Worm (Caenorhabditis elegans) whole organism, late embryonic: ENCODE data around the gene H35B03.1.

Experiments used
- C08G9.2 ChIP-seq: sonication (generic microtip); optimal IDR thresholded peaks from 2 replicates; lab custom pipeline; 2016; ENCODE audit warnings: mild to moderate bottlenecking, missing genetic modification characterization, moderate library complexity, missing compliant biosample characterization
- C38D4.7 ChIP-seq: fragments of 200-800 bp; sonication (Bioruptor generic); optimal IDR thresholded peaks from 2 replicates; lab custom pipeline; 2018; ENCODE audit warnings: mild to moderate bottlenecking, missing genetic modification characterization, moderate library complexity, missing compliant biosample characterization
- K02D7.2 ChIP-seq: sonication (generic microtip); optimal IDR thresholded peaks from 2 replicates; lab custom pipeline; 2017; ENCODE audit warnings: mild to moderate bottlenecking, missing genetic modification characterization, missing compliant biosample characterization
- Y22D7AL.16 ChIP-seq: sonication (generic microtip); optimal IDR thresholded peaks from 2 replicates; lab custom pipeline; 2016; ENCODE audit warnings: missing genetic modification characterization, missing compliant biosample characterization
- ahr-1 ChIP-seq: sonication (generic microtip); optimal IDR thresholded peaks from 2 replicates; lab custom pipeline; 2016; ENCODE audit warnings: missing genetic modification characterization, missing compliant biosample characterization
- ama-1 ChIP-seq: fragments of 150-350 bp; optimal IDR thresholded peaks from 2 replicates; lab custom pipeline; 2014
- ceh-14 ChIP-seq: sonication (generic microtip); optimal IDR thresholded peaks from 2 replicates; lab custom pipeline; 2016; ENCODE audit warnings: missing genotype, missing genetic modification characterization, missing compliant biosample characterization
- ceh-31 ChIP-seq: sonication (generic microtip); optimal IDR thresholded peaks from 2 replicates; lab custom pipeline; 2016; ENCODE audit warnings: missing genetic modification characterization, missing compliant biosample characterization
- ceh-34 ChIP-seq: sonication (generic microtip); optimal IDR thresholded peaks from 2 replicates; lab custom pipeline; 2016; ENCODE audit warnings: mild to moderate bottlenecking, missing genetic modification characterization, missing compliant biosample characterization
- ceh-45 ChIP-seq: fragments of 200-800 bp; sonication (Bioruptor generic); IDR thresholded peaks from 2 replicates; pipeline ENCODE4 v1.3.6; 2022; ENCODE audit warnings: missing genetic modification reagents, missing genetic modification characterization, missing compliant biosample characterization
- ceh-48 ChIP-seq: sonication (generic microtip); optimal IDR thresholded peaks from 2 replicates; lab custom pipeline; 2016; ENCODE audit warnings: missing genetic modification characterization, inconsistent platforms, missing compliant biosample characterization
- ceh-6 ChIP-seq: fragments of 200-800 bp; sonication (Bioruptor generic); optimal IDR thresholded peaks from 2 replicates; lab custom pipeline; 2018; ENCODE audit warnings: mild to moderate bottlenecking, missing genetic modification characterization, missing compliant biosample characterization
- ceh-9 ChIP-seq: sonication (generic microtip); optimal IDR thresholded peaks from 2 replicates; lab custom pipeline; 2016; ENCODE audit warnings: mild to moderate bottlenecking, missing genetic modification characterization, inconsistent platforms, missing compliant biosample characterization
- dmd-4 ChIP-seq: sonication (generic microtip); optimal IDR thresholded peaks from 2 replicates; lab custom pipeline; 2016; ENCODE audit warnings: borderline replicate concordance, missing genetic modification characterization, missing compliant biosample characterization
- elt-4 ChIP-seq: sonication (generic microtip); optimal IDR thresholded peaks from 2 replicates; lab custom pipeline; 2016; ENCODE audit warnings: missing genetic modification characterization, missing compliant biosample characterization
- eyg-1 ChIP-seq: sonication (generic microtip); optimal IDR thresholded peaks from 2 replicates; lab custom pipeline; 2016; ENCODE audit warnings: missing genotype, missing genetic modification characterization, missing compliant biosample characterization
- fkh-10 ChIP-seq: fragments of 150-350 bp; optimal IDR thresholded peaks from 2 replicates; lab custom pipeline; 2014; ENCODE audit warnings: missing biosample characterization, missing genetic modification reagents, missing genetic modification characterization
- fkh-6 ChIP-seq: sonication (generic microtip); optimal IDR thresholded peaks from 2 replicates; lab custom pipeline; 2016; ENCODE audit warnings: missing genetic modification characterization, missing compliant biosample characterization
- hlh-13 ChIP-seq: fragments of 200-800 bp; sonication (Bioruptor generic); optimal IDR thresholded peaks from 2 replicates; lab custom pipeline; 2018; ENCODE audit warnings: mild to moderate bottlenecking, missing genetic modification characterization, missing compliant biosample characterization
- madf-2 ChIP-seq: sonication (generic microtip); optimal IDR thresholded peaks from 2 replicates; lab custom pipeline; 2017; ENCODE audit warnings: missing genetic modification characterization, missing compliant biosample characterization
- nhr-11 ChIP-seq: fragments of 150-350 bp; optimal IDR thresholded peaks from 2 replicates; lab custom pipeline; 2014; ENCODE audit warnings: missing biosample characterization, missing genetic modification characterization
- nhr-232 ChIP-seq: sonication (generic microtip); optimal IDR thresholded peaks from 2 replicates; lab custom pipeline; 2016; ENCODE audit warnings: missing genetic modification characterization, missing compliant biosample characterization
- pag-3 ChIP-seq: sonication (generic microtip); optimal IDR thresholded peaks from 2 replicates; lab custom pipeline; 2016; ENCODE audit warnings: missing compliant biosample characterization, missing genetic modification characterization, borderline replicate concordance
- pax-1 ChIP-seq: fragments of 150-350 bp; optimal IDR thresholded peaks from 2 replicates; lab custom pipeline; 2014; ENCODE audit warnings: missing biosample characterization, missing genetic modification characterization
- pha-2 ChIP-seq: sonication (generic microtip); optimal IDR thresholded peaks from 2 replicates; lab custom pipeline; 2017; ENCODE audit warnings: mild to moderate bottlenecking, missing genetic modification characterization, missing compliant biosample characterization
- pqm-1 ChIP-seq: sonication (generic microtip); optimal IDR thresholded peaks from 2 replicates; lab custom pipeline; 2016; ENCODE audit warnings: missing genetic modification characterization, missing compliant biosample characterization
- pros-1 ChIP-seq: fragments of 150-350 bp; optimal IDR thresholded peaks from 2 replicates; lab custom pipeline; 2014; ENCODE audit warnings: missing biosample characterization, missing genetic modification reagents, missing genetic modification characterization
- sox-2 ChIP-seq: fragments of 200-800 bp; sonication (Bioruptor generic); IDR thresholded peaks from 2 replicates; pipeline ENCODE4 v1.3.6; 2022; ENCODE audit warnings: missing genetic modification reagents, missing genetic modification characterization, missing compliant biosample characterization
- sox-4 ChIP-seq: sonication (generic microtip); optimal IDR thresholded peaks from 2 replicates; lab custom pipeline; 2017; ENCODE audit warnings: mild to moderate bottlenecking, missing genetic modification characterization, inconsistent platforms, missing compliant biosample characterization
- syd-9 ChIP-seq: sonication (generic microtip); optimal IDR thresholded peaks from 2 replicates; lab custom pipeline; 2016; ENCODE audit warnings: mild to moderate bottlenecking, missing genetic modification characterization, moderate library complexity, missing compliant biosample characterization
- tbx-2 ChIP-seq: sonication (generic microtip); optimal IDR thresholded peaks from 2 replicates; lab custom pipeline; 2016; ENCODE audit warnings: missing genetic modification characterization, missing compliant biosample characterization
- tbx-7 ChIP-seq: sonication (generic microtip); optimal IDR thresholded peaks from 2 replicates; lab custom pipeline; 2016; ENCODE audit warnings: missing genotype, missing genetic modification characterization, missing compliant biosample characterization
- unc-3 ChIP-seq, 2 experiments: fragments of 200-800 bp in 1 of 2; sonication (Bioruptor generic) in 1 of 2; sonication (generic microtip) in 1 of 2; conservative IDR thresholded peaks in 1 of 2; optimal IDR thresholded peaks in 1 of 2; 2 replicates each; pipeline versions ENCODE4 v1.3.6 to Lab custom; 2016 to 2022; ENCODE audit warnings: missing compliant biosample characterization in 2 of 2, missing genetic modification characterization in 2 of 2, missing genetic modification reagents in 1 of 2
- unc-55 ChIP-seq: sonication (generic microtip); optimal IDR thresholded peaks from 2 replicates; lab custom pipeline; 2017; ENCODE audit warnings: missing biosample characterization, missing genetic modification reagents, missing genetic modification characterization
- unc-86 ChIP-seq: sonication (generic microtip); optimal IDR thresholded peaks from 2 replicates; lab custom pipeline; 2016; ENCODE audit warnings: missing genetic modification characterization, missing compliant biosample characterization

The H35B03.1 gene

ce11 chrIV:5690386-5691080 lies 34.9 kb upstream of the H35B03.1 start, which contains the start of gene C55C3.8:
Gene C55C3.8, plus strand, starts transcription at chrIV:5691030.
- TF ChIP-seq pha-2 (tag; lab: Kevin White, UChicago): no peak
- no peak for TF ChIP-seq pros-1 (tag; lab: Kevin White, UChicago)
- no peak for TF ChIP-seq nhr-232 (tag; lab: Kevin White, UChicago)
- TF ChIP-seq C38D4.7 (GFP tag; lab: Kevin White, UChicago): no peak
- TF ChIP-seq, all 69 proteins: peak for 0

- TF ChIP-seq unc-55 (GFP tag; lab: Kevin White, UChicago) (peak; percentile 3), pax-1 (tag; lab: Kevin White, UChicago) (no peak)
Measured at ce11 chrIV:5700372-5700771, 25.0 kb upstream of the H35B03.1 start.

- TF ChIP-seq ceh-45 (GFP tag; lab: Robert Waterston, UW) (no peak), nhr-232 (tag; lab: Kevin White, UChicago) (no peak), tbx-2 (tag; lab: Kevin White, UChicago) (no peak), eyg-1 (no peak), ama-1 (lab: Kevin White, UChicago) (no peak), K02D7.2 (tag; lab: Kevin White, UChicago) (no peak), ceh-6 (GFP tag; lab: Kevin White, UChicago) (no peak), unc-86 (tag; lab: Kevin White, UChicago) (no peak), syd-9 (tag; lab: Kevin White, UChicago) (no peak), pag-3 (tag; lab: Kevin White, UChicago) (no peak)
Measured at ce11 chrIV:5701646-5702045, 23.8 kb upstream of the H35B03.1 start.

- TF ChIP-seq pqm-1 (no peak), dmd-4 (tag; lab: Kevin White, UChicago) (no peak), unc-3 (GFP tag; conservative IDR thresholded peaks at IDR 0.05; lab: Robert Waterston, UW) (no peak), unc-3 (tag; optimal IDR thresholded peaks at IDR 0.05; lab: Kevin White, UChicago) (no peak), fkh-10 (GFP tag; lab: Kevin White, UChicago) (no peak), ceh-31 (tag; lab: Kevin White, UChicago) (no peak), ahr-1 (tag; lab: Kevin White, UChicago) (no peak)
Measured at ce11 chrIV:5703443-5703842, 22.0 kb upstream of the H35B03.1 start, which contains the start of the genes C55C3.73 and perm-5. Gene C55C3.73, minus strand, starts transcription at chrIV:5703451. Gene perm-5, minus strand, starts transcription at chrIV:5703468.

DNA sequence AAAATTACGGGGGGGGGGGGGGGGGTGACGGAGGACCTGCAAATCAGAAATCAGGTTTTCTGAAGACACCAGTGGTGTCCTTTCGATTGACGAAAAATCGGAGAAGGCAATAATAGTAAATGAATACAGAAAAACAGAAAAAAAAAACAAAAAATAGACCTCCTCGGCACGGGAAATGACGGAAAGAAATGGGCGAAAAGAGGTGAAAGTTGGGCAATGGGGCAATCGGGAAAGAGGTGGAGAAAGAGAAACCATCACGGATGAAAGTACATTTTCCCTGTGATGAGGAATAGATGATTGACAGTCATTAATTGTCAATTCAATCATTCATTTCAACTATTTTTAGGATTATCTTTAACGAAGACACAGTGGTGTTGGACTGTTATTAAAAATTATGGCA lies 21.5 kb upstream of the H35B03.1 start:
- TF ChIP-seq C08G9.2 (no peak), sox-2 (GFP tag; lab: Robert Waterston, UW) (no peak), unc-3 (GFP tag; conservative IDR thresholded peaks at IDR 0.05; lab: Robert Waterston, UW) (no peak), unc-3 (tag; optimal IDR thresholded peaks at IDR 0.05; lab: Kevin White, UChicago) (no peak), ceh-45 (GFP tag; lab: Robert Waterston, UW) (no peak), tbx-7 (tag; lab: Kevin White, UChicago) (no peak), sox-4 (tag; lab: Kevin White, UChicago) (no peak), ahr-1 (tag; lab: Kevin White, UChicago) (no peak), ceh-34 (no peak), syd-9 (tag; lab: Kevin White, UChicago) (no peak), ceh-48 (tag; lab: Kevin White, UChicago) (no peak), Y22D7AL.16 (tag; lab: Kevin White, UChicago) (no peak), K02D7.2 (tag; lab: Kevin White, UChicago) (no peak), hlh-13 (GFP tag; lab: Kevin White, UChicago) (no peak)

- TF ChIP-seq pag-3 (tag; lab: Kevin White, UChicago) (no peak), fkh-6 (tag; lab: Kevin White, UChicago) (no peak), ceh-14 (tag; lab: Kevin White, UChicago) (no peak), nhr-11 (tag; lab: Kevin White, UChicago) (no peak), madf-2 (no peak), K02D7.2 (tag; lab: Kevin White, UChicago) (no peak), ceh-9 (tag; lab: Kevin White, UChicago) (no peak), hlh-13 (GFP tag; lab: Kevin White, UChicago) (no peak), pha-2 (tag; lab: Kevin White, UChicago) (no peak), elt-4 (no peak)
Measured at ce11 chrIV:5706603-5707002, 18.8 kb upstream of the H35B03.1 start.
